Worm (Caenorhabditis elegans) whole organism, young adult: ENCODE results near the gene sid-2.

Experiments
- T26A5.8 ChIP-seq: sonication (generic microtip); optimal IDR thresholded peaks from 2 replicates; lab custom pipeline; 2016; ENCODE audit warnings: missing genetic modification characterization, missing compliant biosample characterization
- ama-1 ChIP-seq, 3 experiments: fragments of 150-350 bp in 1 of 3; sonication (generic microtip) in 2 of 3; optimal IDR thresholded peaks; 2 replicates each; lab custom pipeline; 2014 to 2018; ENCODE audit warnings: missing biosample characterization in 2 of 3, missing genetic modification characterization in 2 of 3, missing genetic modification reagents in 2 of 3
- attf-3 ChIP-seq: fragments of 200-800 bp; sonication (Bioruptor generic); conservative IDR thresholded peaks from 2 replicates; pipeline ENCODE4 v1.3.6; 2022; ENCODE audit warnings: missing genetic modification reagents, missing genetic modification characterization, missing compliant biosample characterization
- lsy-27 ChIP-seq: sonication (generic microtip); optimal IDR thresholded peaks from 2 replicates; lab custom pipeline; 2017; ENCODE audit warnings: missing genetic modification characterization, mild to moderate bottlenecking, missing compliant biosample characterization, antibody characterized with exemption, missing genotype, borderline replicate concordance; ENCODE audit not compliant: insufficient read depth
- madf-10 ChIP-seq: sonication (generic microtip); optimal IDR thresholded peaks from 2 replicates; lab custom pipeline; 2016; ENCODE audit warnings: mild to moderate bottlenecking, missing genetic modification characterization, missing compliant biosample characterization
- mxl-1 ChIP-seq: sonication (generic microtip); optimal IDR thresholded peaks from 2 replicates; lab custom pipeline; 2016; ENCODE audit warnings: missing genetic modification characterization, missing compliant biosample characterization
- nhr-179 ChIP-seq: sonication (generic microtip); optimal IDR thresholded peaks from 2 replicates; lab custom pipeline; 2016; ENCODE audit warnings: mild to moderate bottlenecking, missing genetic modification characterization, missing compliant biosample characterization
- unc-62 ChIP-seq: fragments of 150-350 bp; optimal IDR thresholded peaks from 2 replicates; lab custom pipeline; 2014; ENCODE audit warnings: missing biosample characterization, missing genetic modification reagents, missing genetic modification characterization

- TF ChIP-seq mxl-1 (tag; lab: Kevin White, UChicago) (no peak), ama-1 (optimal IDR thresholded peaks at IDR 0.05; lab: Kevin White, UChicago) (no peak), ama-1 (GFP tag; optimal IDR thresholded peaks at IDR 0.05; lab: Kevin White, UChicago) (no peak), nhr-179 (tag; lab: Kevin White, UChicago) (no peak), lsy-27 (tag; lab: Kevin White, UChicago) (no peak), unc-62 (GFP tag; lab: Kevin White, UChicago) (no peak), attf-3 (GFP tag; lab: Robert Waterston, UW) (no peak), T26A5.8 (tag; lab: Kevin White, UChicago) (no peak), madf-10 (tag; lab: Kevin White, UChicago) (no peak)
These were observed 40.1 kb downstream of the sid-2 start for ce11 chrIII:13719247-13719758.
